Worm (Caenorhabditis elegans): ENCODE data around the gene sra-38.
"Not testable (repeated sequence)": the region's sequence is repeated elsewhere in the genome, so short reads cannot be mapped to it uniquely, and the experiment has no call there.

Gene sra-38

ce11 chrX:13939388-13939787 is 39.4 kb upstream of the sra-38 start:
- no peak for TF ChIP-seq tbx-9 (tag; optimal IDR thresholded peaks at IDR 0.05; ENCODE audit: borderline replicate concordance)
- TF ChIP-seq unc-130 (GFP tag; optimal IDR thresholded peaks at IDR 0.05): no peak
- no peak for TF ChIP-seq aptf-3 (GFP tag; IDR thresholded peaks at IDR 0.05)
- TF ChIP-seq pbrm-1 (GFP tag; IDR thresholded peaks at IDR 0.05): no peak
- TF ChIP-seq ama-1 (optimal IDR thresholded peaks at IDR 0.05): no peak
- TF ChIP-seq ama-1 (GFP tag; optimal IDR thresholded peaks at IDR 0.05): no peak
- no peak for TF ChIP-seq nhr-120 (GFP tag; IDR thresholded peaks at IDR 0.05)
- TF ChIP-seq D2030.7 (GFP tag; IDR thresholded peaks at IDR 0.05): no peak
- no peak for TF ChIP-seq egl-18 (GFP tag; IDR thresholded peaks at IDR 0.05)
- no peak for TF ChIP-seq efl-1 (GFP tag; optimal IDR thresholded peaks at IDR 0.05)
- TF ChIP-seq ekl-4 (GFP tag; IDR thresholded peaks at IDR 0.05): no peak
- TF ChIP-seq lsy-27 (tag; optimal IDR thresholded peaks at IDR 0.05; ENCODE audit: borderline replicate concordance, insufficient read depth): no peak
- no peak for TF ChIP-seq xnd-1 (tag; optimal IDR thresholded peaks at IDR 0.05)
- no peak for TF ChIP-seq ceh-91 (GFP tag; IDR thresholded peaks at IDR 0.05)
- TF ChIP-seq nhr-90 (tag; optimal IDR thresholded peaks at IDR 0.05): no peak
- no peak for TF ChIP-seq nfya-1 (tag; optimal IDR thresholded peaks at IDR 0.05; ENCODE audit: borderline replicate concordance, insufficient read depth)
- TF ChIP-seq C06A6.2 (GFP tag; conservative IDR thresholded peaks at IDR 0.05): no peak
- no peak for TF ChIP-seq mes-4 (tag; optimal IDR thresholded peaks at IDR 0.05)

ce11 chrX:13937910-13938309 is 38.0 kb upstream of the sra-38 start:
- no peak for TF ChIP-seq pbrm-1 (GFP tag; IDR thresholded peaks at IDR 0.05)
- TF ChIP-seq F23B12.7 (tag; optimal IDR thresholded peaks at IDR 0.05; ENCODE audit: insufficient read depth): no peak
- no peak for TF ChIP-seq tlf-1 (GFP tag; optimal IDR thresholded peaks at IDR 0.05)
- TF ChIP-seq rpc-1 (optimal IDR thresholded peaks at IDR 0.05): no peak
- no peak for TF ChIP-seq rpc-1 (tag; optimal IDR thresholded peaks at IDR 0.05)
- no peak for TF ChIP-seq ztf-6 (GFP tag; IDR thresholded peaks at IDR 0.05)

DNA sequence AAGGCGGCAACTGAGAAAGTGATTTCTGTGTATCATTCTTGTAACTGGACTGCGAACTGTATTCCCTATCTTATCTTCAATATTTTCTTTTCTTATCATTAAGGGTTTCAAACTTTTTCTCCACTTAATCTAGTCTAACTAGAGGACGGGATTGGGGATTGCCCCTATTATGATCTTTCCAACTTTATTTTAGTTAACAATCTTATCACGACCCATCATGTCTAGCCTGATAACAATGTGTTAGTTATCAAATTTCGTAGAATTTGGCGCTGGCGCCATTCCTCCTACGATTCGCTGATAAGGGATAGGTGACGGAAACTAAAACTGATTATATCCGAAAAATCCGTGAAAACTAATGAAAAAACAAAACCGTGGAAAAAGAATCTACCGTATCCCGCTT is 37.4 kb upstream of the sra-38 start:
- TF ChIP-seq nhr-80 (tag; optimal IDR thresholded peaks at IDR 0.05): peak; percentile 35
- TF ChIP-seq egl-44 (GFP tag; IDR thresholded peaks at IDR 0.05): no peak

DNA sequence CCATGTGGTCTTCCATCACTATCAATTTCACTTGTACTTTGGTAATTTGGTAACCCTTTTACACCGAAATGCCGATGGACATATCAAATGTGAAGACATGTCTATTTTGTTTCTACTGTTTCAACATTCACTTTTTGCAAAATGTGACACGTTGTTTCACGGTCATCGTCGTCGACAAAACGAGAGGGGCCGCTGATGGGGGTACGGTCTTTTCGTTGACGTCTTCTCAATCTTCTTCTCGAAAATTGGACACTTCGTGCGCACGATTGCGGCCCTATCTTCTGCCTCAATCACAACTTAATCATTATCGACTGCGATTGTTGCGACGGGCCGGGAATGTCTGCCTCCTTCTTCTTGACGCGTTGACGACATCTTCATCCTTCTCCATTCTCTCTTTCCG is 36.8 kb upstream of the sra-38 start:
- TF ChIP-seq ztf-26 (tag; optimal IDR thresholded peaks at IDR 0.05) (peak; percentile 32), T07F8.4 (tag; optimal IDR thresholded peaks at IDR 0.05) (no peak)

ce11 chrX:13935615-13936014 is 35.7 kb upstream of the sra-38 start:
- TF ChIP-seq dox-1 (GFP tag; IDR thresholded peaks at IDR 0.05) (peak; percentile 12; the same call in 1 of the 2 replicates), rpc-1 (tag; optimal IDR thresholded peaks at IDR 0.05) (peak; percentile 37), egrh-3 (GFP tag; IDR thresholded peaks at IDR 0.05) (peak; percentile 64; the same call in 1 of the 2 replicates), zfh-2 (GFP tag; conservative IDR thresholded peaks at IDR 0.05) (peak; percentile 45; the same call in 1 of the 2 replicates)
- TF ChIP-seq rpc-1 (optimal IDR thresholded peaks at IDR 0.05): not testable (repeated sequence)

DNA sequence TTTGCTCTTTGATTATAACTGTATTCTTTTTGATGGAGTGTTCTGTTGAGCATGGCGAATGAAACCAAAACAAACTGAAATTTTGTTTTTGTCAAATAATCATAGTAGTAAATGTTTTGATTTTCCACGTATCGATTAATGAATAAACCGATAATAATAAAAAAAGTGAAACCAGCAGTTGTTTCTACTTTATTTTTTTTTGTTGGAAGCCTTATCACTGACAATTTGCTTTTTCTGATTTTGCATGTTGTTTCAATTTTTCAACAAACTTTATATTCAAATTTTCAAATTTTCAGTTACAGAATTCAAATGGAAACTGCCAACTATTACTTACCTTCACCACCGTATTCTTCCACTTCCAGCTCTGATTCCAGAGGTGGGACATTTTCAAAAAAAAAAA is 34.6 kb upstream of the sra-38 start, which contains the start of gene elt-3:
Gene elt-3, plus strand, starts transcription at position 301 of the 400 bp plus-strand sequence.
- TF ChIP-seq dpff-1 (tag; optimal IDR thresholded peaks at IDR 0.05): no peak
- no peak for TF ChIP-seq zfh-2 (GFP tag; conservative IDR thresholded peaks at IDR 0.05)
- TF ChIP-seq lin-54 (GFP tag; optimal IDR thresholded peaks at IDR 0.05): no peak
- TF ChIP-seq atf-7 (tag; optimal IDR thresholded peaks at IDR 0.05): no peak
- no peak for TF ChIP-seq hsf-1 (GFP tag; IDR thresholded peaks at IDR 0.05)
- no peak for TF ChIP-seq rec-8 (tag; optimal IDR thresholded peaks at IDR 0.05)

All from whole organism, young adult.